Worm (Caenorhabditis elegans) whole organism, L4 larva: Measurements from ENCODE around the gene samp-1.

Experiments used
- D1046.2 ChIP-seq: fragments of 200-800 bp; sonication (Bioruptor generic); IDR thresholded peaks from 2 replicates; pipeline ENCODE4 v1.3.6; 2022; ENCODE audit warnings: missing genetic modification characterization, missing compliant biosample characterization
- F26F4.8 ChIP-seq: fragments of 200-800 bp; sonication (Bioruptor generic); conservative IDR thresholded peaks from 2 replicates; pipeline ENCODE4 v1.3.6; 2022; ENCODE audit warnings: missing genetic modification characterization, missing compliant biosample characterization
- F44E2.7 ChIP-seq: fragments of 200-800 bp; sonication (Bioruptor generic); IDR thresholded peaks from 2 replicates; pipeline ENCODE4 v2.1.2; 2022; ENCODE audit warnings: missing genetic modification characterization, missing compliant biosample characterization
- T20F7.1 ChIP-seq: fragments of 200-800 bp; sonication (Bioruptor generic); optimal IDR thresholded peaks from 2 replicates; lab custom pipeline; 2018; ENCODE audit warnings: mild to moderate bottlenecking, missing genetic modification characterization, missing compliant biosample characterization
- Y105C5A.15 ChIP-seq: fragments of 200-800 bp; sonication (Bioruptor generic); IDR thresholded peaks from 2 replicates; pipeline ENCODE4 v1.3.6; 2022; ENCODE audit warnings: missing genetic modification characterization, missing compliant biosample characterization
- Y48G9A.11 ChIP-seq: fragments of 200-800 bp; sonication (Bioruptor generic); IDR thresholded peaks from 2 replicates; pipeline ENCODE4 v1.3.6; 2022; ENCODE audit warnings: missing genetic modification reagents, missing genetic modification characterization, missing compliant biosample characterization
- aha-1 ChIP-seq: fragments of 150-350 bp; peaks from one replicate; lab custom pipeline; 2014; ENCODE audit warnings: missing biosample characterization, missing genetic modification characterization
- ama-1 ChIP-seq: fragments of 150-350 bp; optimal IDR thresholded peaks from 2 replicates; lab custom pipeline; 2014; ENCODE audit warnings: inconsistent platforms, mixed read lengths
- ceh-20 ChIP-seq: fragments of 200-800 bp; sonication (Bioruptor generic); IDR thresholded peaks from 2 replicates; pipeline ENCODE4 v1.3.6; 2022; ENCODE audit warnings: missing genetic modification reagents, missing genetic modification characterization, missing compliant biosample characterization
- ceh-32 ChIP-seq: sonication (generic microtip); optimal IDR thresholded peaks from 2 replicates; lab custom pipeline; 2016; ENCODE audit warnings: mild to moderate bottlenecking, missing genetic modification characterization, missing compliant biosample characterization; ENCODE audit not compliant: poor library complexity
- ceh-44 ChIP-seq: fragments of 200-800 bp; sonication (Bioruptor generic); IDR thresholded peaks from 2 replicates; pipeline ENCODE4 v1.3.6; 2022; ENCODE audit warnings: missing genetic modification reagents, missing genetic modification characterization, missing compliant biosample characterization
- ceh-62 ChIP-seq: sonication (generic microtip); optimal IDR thresholded peaks from 2 replicates; lab custom pipeline; 2017; ENCODE audit warnings: missing biosample characterization, missing genetic modification characterization
- ces-1 ChIP-seq: fragments of 150-350 bp; sonication (generic microtip); optimal IDR thresholded peaks from 4 replicates; lab custom pipeline; 2014; ENCODE audit warnings: missing biosample characterization, missing genetic modification reagents, missing genetic modification characterization
- daf-16 ChIP-seq, 3 experiments: sonication (generic microtip); optimal IDR thresholded peaks; 2 replicates each; lab custom pipeline; 2016 to 2017; ENCODE audit warnings: missing genetic modification characterization in 3 of 3, missing genetic modification reagents in 3 of 3, mild to moderate bottlenecking in 2 of 3, missing compliant biosample characterization in 2 of 3, missing biosample characterization in 1 of 3, moderate library complexity in 1 of 3
- daf-19 ChIP-seq: fragments of 200-800 bp; sonication (Bioruptor generic); conservative IDR thresholded peaks from 2 replicates; pipeline ENCODE4 v1.3.6; 2022; ENCODE audit warnings: missing genetic modification characterization, missing compliant biosample characterization
- daf-8 ChIP-seq: fragments of 200-800 bp; sonication (Bioruptor generic); IDR thresholded peaks from 2 replicates; pipeline ENCODE4 v1.3.6; 2022; ENCODE audit warnings: missing genetic modification characterization, missing compliant biosample characterization
- dmd-8 ChIP-seq: fragments of 200-800 bp; sonication (Bioruptor generic); IDR thresholded peaks from 2 replicates; pipeline ENCODE4 v1.3.6; 2022; ENCODE audit warnings: missing genetic modification characterization, missing compliant biosample characterization
- dpl-1 ChIP-seq: fragments of 150-350 bp; optimal IDR thresholded peaks from 2 replicates; lab custom pipeline; 2014; ENCODE audit warnings: missing biosample characterization, missing genetic modification reagents, missing genetic modification characterization
- fos-1 ChIP-seq: fragments of 150-350 bp; optimal IDR thresholded peaks from 2 replicates; lab custom pipeline; 2014; ENCODE audit warnings: missing biosample characterization, missing genetic modification characterization
- hlh-11 ChIP-seq: fragments of 200-800 bp; sonication (Bioruptor generic); optimal IDR thresholded peaks from 2 replicates; lab custom pipeline; 2018; ENCODE audit warnings: mild to moderate bottlenecking, missing genetic modification characterization, missing compliant biosample characterization
- hlh-30 ChIP-seq: sonication (generic microtip); optimal IDR thresholded peaks from 2 replicates; lab custom pipeline; 2017; ENCODE audit warnings: antibody characterized with exemption, mild to moderate bottlenecking, missing genetic modification characterization, missing compliant biosample characterization; ENCODE audit not compliant: insufficient read depth
- hmg-1.1 ChIP-seq: fragments of 200-800 bp; sonication (Bioruptor generic); IDR thresholded peaks from 2 replicates; pipeline ENCODE4 v1.3.6; 2022; ENCODE audit warnings: missing genetic modification reagents, missing genetic modification characterization, missing compliant biosample characterization
- jun-1 ChIP-seq: fragments of 150-350 bp; optimal IDR thresholded peaks from 2 replicates; lab custom pipeline; 2014; ENCODE audit warnings: missing biosample characterization, missing genetic modification reagents, missing genetic modification characterization
- lim-7 ChIP-seq: fragments of 200-800 bp; sonication (Bioruptor generic); IDR thresholded peaks from 2 replicates; pipeline ENCODE4 v1.3.6; 2022; ENCODE audit warnings: missing genetic modification characterization, missing compliant biosample characterization
- lin-1 ChIP-seq: fragments of 200-800 bp; sonication (Bioruptor generic); IDR thresholded peaks from 2 replicates; pipeline ENCODE4 v1.3.6; 2022; ENCODE audit warnings: missing genetic modification reagents, missing genetic modification characterization, missing compliant biosample characterization
- lin-15B ChIP-seq: fragments of 150-350 bp; sonication (generic microtip); optimal IDR thresholded peaks from 3 replicates; lab custom pipeline; 2014; ENCODE audit warnings: missing biosample characterization, missing genetic modification characterization
- lin-29 ChIP-seq: fragments of 200-800 bp; sonication (Bioruptor generic); IDR thresholded peaks from 2 replicates; pipeline ENCODE4 v1.3.6; 2022; ENCODE audit warnings: missing genetic modification reagents, missing genetic modification characterization, missing compliant biosample characterization
- lin-39 ChIP-seq: fragments of 150-350 bp; optimal IDR thresholded peaks from 2 replicates; lab custom pipeline; 2014; ENCODE audit warnings: missing biosample characterization, missing genetic modification reagents, missing genetic modification characterization
- lir-3 ChIP-seq: sonication (generic microtip); optimal IDR thresholded peaks from 2 replicates; lab custom pipeline; 2016; ENCODE audit warnings: mild to moderate bottlenecking, missing genetic modification characterization, missing compliant biosample characterization
- lsy-2 ChIP-seq, 2 experiments: fragments of 150-350 bp in 1 of 2; sonication (generic microtip) in 1 of 2; optimal IDR thresholded peaks; 2 replicates each; lab custom pipeline; 2014 to 2017; ENCODE audit warnings: missing biosample characterization in 2 of 2, missing genetic modification characterization in 2 of 2
- mdl-1 ChIP-seq, 2 experiments: fragments of 150-350 bp in 1 of 2; sonication (generic microtip) in 1 of 2; optimal IDR thresholded peaks; 2 replicates each; lab custom pipeline; 2014 to 2017; ENCODE audit warnings: missing biosample characterization in 2 of 2, missing genetic modification characterization in 2 of 2
- mdt-29 ChIP-seq: fragments of 200-800 bp; sonication (Bioruptor generic); IDR thresholded peaks from 2 replicates; pipeline ENCODE4 v1.3.6; 2022; ENCODE audit warnings: missing genetic modification reagents, missing genetic modification characterization, missing compliant biosample characterization
- mep-1 ChIP-seq: fragments of 150-350 bp; sonication (generic microtip); optimal IDR thresholded peaks from 3 replicates; lab custom pipeline; 2014; ENCODE audit warnings: missing biosample characterization, missing genetic modification characterization
- mxl-2 ChIP-seq: fragments of 200-800 bp; sonication (Bioruptor generic); conservative IDR thresholded peaks from 2 replicates; pipeline ENCODE4 v1.3.6; 2022; ENCODE audit warnings: missing genetic modification reagents, missing genetic modification characterization, missing compliant biosample characterization
- nhr-11 ChIP-seq: fragments of 150-350 bp; optimal IDR thresholded peaks from 2 replicates; lab custom pipeline; 2014; ENCODE audit warnings: missing biosample characterization, missing genetic modification characterization
- nhr-28 ChIP-seq: fragments of 150-350 bp; optimal IDR thresholded peaks from 2 replicates; lab custom pipeline; 2014; ENCODE audit warnings: missing biosample characterization, missing genetic modification characterization
- nhr-42 ChIP-seq: fragments of 200-800 bp; sonication (Bioruptor generic); IDR thresholded peaks from 2 replicates; pipeline ENCODE4 v1.3.6; 2022; ENCODE audit warnings: missing genetic modification characterization, missing compliant biosample characterization
- nhr-48 ChIP-seq: sonication (generic microtip); optimal IDR thresholded peaks from 2 replicates; lab custom pipeline; 2016; ENCODE audit warnings: mild to moderate bottlenecking, missing genetic modification characterization, missing compliant biosample characterization
- nhr-77 ChIP-seq: fragments of 150-350 bp; optimal IDR thresholded peaks from 2 replicates; lab custom pipeline; 2014; ENCODE audit warnings: missing biosample characterization, missing genetic modification characterization
- php-3 ChIP-seq: fragments of 200-800 bp; sonication (Bioruptor generic); IDR thresholded peaks from 2 replicates; pipeline ENCODE4 v1.3.6; 2022; ENCODE audit warnings: missing genetic modification reagents, missing genetic modification characterization, missing compliant biosample characterization
- rbr-2 ChIP-seq: sonication (generic microtip); optimal IDR thresholded peaks from 2 replicates; lab custom pipeline; 2016; ENCODE audit warnings: missing genotype, missing genetic modification characterization, missing compliant biosample characterization
- snpc-1.2 ChIP-seq: fragments of 200-800 bp; sonication (Bioruptor generic); IDR thresholded peaks from 2 replicates; pipeline ENCODE4 v1.3.6; 2022; ENCODE audit warnings: missing genetic modification reagents, missing genetic modification characterization, missing compliant biosample characterization
- snpc-4 ChIP-seq: fragments of 150-350 bp; optimal IDR thresholded peaks from 2 replicates; lab custom pipeline; 2014; ENCODE audit warnings: missing biosample characterization, missing genetic modification characterization
- spr-3 ChIP-seq: fragments of 200-800 bp; sonication (Bioruptor generic); optimal IDR thresholded peaks from 2 replicates; lab custom pipeline; 2018; ENCODE audit warnings: mild to moderate bottlenecking, missing genetic modification characterization, missing compliant biosample characterization
- tag-97 ChIP-seq: fragments of 200-800 bp; sonication (Bioruptor generic); IDR thresholded peaks from 2 replicates; pipeline ENCODE4 v1.3.6; 2022; ENCODE audit warnings: missing genetic modification characterization, missing compliant biosample characterization
- tra-1 ChIP-seq: fragments of 200-800 bp; sonication (Bioruptor generic); IDR thresholded peaks from 2 replicates; pipeline ENCODE4 v1.3.6; 2022; ENCODE audit warnings: missing genetic modification reagents, missing genetic modification characterization, missing compliant biosample characterization
- unc-62 ChIP-seq, 3 experiments: fragments of 150-350 bp in 1 of 3; sonication (generic microtip); optimal IDR thresholded peaks in 2 of 3; peaks in 1 of 3; 1 replicate in 1 of 3; 2 replicates in 2 of 3; lab custom pipeline; 2014 to 2017; ENCODE audit warnings: missing biosample characterization in 3 of 3, missing genetic modification characterization in 3 of 3, missing genetic modification reagents in 3 of 3, missing genotype in 1 of 3
- zag-1 ChIP-seq: fragments of 150-350 bp; optimal IDR thresholded peaks from 2 replicates; lab custom pipeline; 2014; ENCODE audit warnings: missing biosample characterization, missing genetic modification characterization
- zfp-3 ChIP-seq: fragments of 200-800 bp; sonication (Bioruptor generic); conservative IDR thresholded peaks from 2 replicates; pipeline ENCODE4 v1.3.6; 2022; ENCODE audit warnings: missing genetic modification reagents, missing genetic modification characterization, missing compliant biosample characterization
- zip-11 ChIP-seq: fragments of 200-800 bp; sonication (Bioruptor generic); IDR thresholded peaks from 2 replicates; pipeline ENCODE4 v1.3.6; 2022; ENCODE audit warnings: missing genetic modification characterization, missing compliant biosample characterization
- ztf-11 ChIP-seq: fragments of 150-350 bp; optimal IDR thresholded peaks from 2 replicates; lab custom pipeline; 2014; ENCODE audit warnings: missing biosample characterization, missing genetic modification characterization

The samp-1 gene

DNA sequence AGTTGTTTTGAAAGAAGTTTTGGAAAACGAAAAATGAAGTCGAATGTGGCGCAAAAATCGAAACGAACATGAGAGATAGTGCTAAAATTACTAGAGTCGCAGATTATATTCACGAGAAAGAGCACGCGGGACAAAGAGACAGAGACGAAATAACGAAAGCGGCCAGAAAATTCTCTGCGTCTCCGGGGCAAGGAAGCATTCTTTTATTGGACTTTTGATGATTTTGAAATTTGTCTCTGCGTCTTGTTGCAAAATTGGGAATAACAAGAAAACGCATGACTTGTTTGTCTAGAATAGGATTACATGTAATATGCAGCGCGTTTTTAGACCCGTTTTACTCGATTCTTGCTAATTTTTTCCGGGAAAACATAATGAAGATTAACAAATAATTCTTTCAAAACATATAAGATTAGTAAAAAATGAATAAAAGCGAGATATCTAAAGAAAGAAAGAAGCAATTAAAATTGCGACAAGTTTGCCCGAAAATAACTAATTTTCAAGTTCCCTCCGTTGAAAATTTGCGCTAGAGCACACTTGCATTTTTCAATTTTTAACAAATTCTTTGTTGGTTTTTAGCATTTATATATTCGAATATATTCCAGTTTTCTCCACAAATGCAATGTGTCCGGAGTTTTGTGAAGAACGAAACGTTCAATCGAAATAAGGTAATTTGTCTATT, 45.3 kb downstream of the samp-1 start, which contains the start of the genes B0491.6 and pigm-1 (continued):
- TF ChIP-seq lin-1 (GFP tag; lab: Robert Waterston, UW): no peak
- no peak for TF ChIP-seq daf-16 (GFP tag; optimal IDR thresholded peaks at IDR 0.05; lab: Kevin White, UChicago)
- peak; percentile 48 for TF ChIP-seq daf-16 (tag; optimal IDR thresholded peaks at IDR 0.05; lab: Kevin White, UChicago)
- TF ChIP-seq unc-62 (GFP tag; optimal IDR thresholded peaks at IDR 0.05 in 1 of 2; lab: Kevin White, UChicago): peak in 1 of 2 experiments; percentile 83
- no peak for TF ChIP-seq unc-62 (tag; optimal IDR thresholded peaks at IDR 0.05; lab: Kevin White, UChicago)
- no peak for TF ChIP-seq D1046.2 (GFP tag; lab: Robert Waterston, UW)
- no peak for TF ChIP-seq nhr-42
- TF ChIP-seq nhr-48: peak; percentile 16
- TF ChIP-seq php-3 (GFP tag; lab: Robert Waterston, UW): no peak
- no peak for TF ChIP-seq lin-15B (tag; lab: Kevin White, UChicago)
- TF ChIP-seq ama-1 (lab: Kevin White, UChicago): no peak
- peak in 1 of 2 experiments; percentile 56 for TF ChIP-seq mdl-1 (tag; optimal IDR thresholded peaks at IDR 0.05; lab: Kevin White, UChicago)
- TF ChIP-seq fos-1 (tag; lab: Kevin White, UChicago): no peak
- TF ChIP-seq lsy-2 (tag; optimal IDR thresholded peaks at IDR 0.05; lab: Kevin White, UChicago): peak; percentile 39 to 82
- TF ChIP-seq ceh-20 (GFP tag; lab: Robert Waterston, UW): no peak
- no peak for TF ChIP-seq lin-39 (tag; lab: Kevin White, UChicago)
- no peak for TF ChIP-seq mdt-29 (GFP tag; lab: Robert Waterston, UW)
- TF ChIP-seq Y105C5A.15 (GFP tag; lab: Robert Waterston, UW): no peak
- no peak for TF ChIP-seq lir-3 (tag; lab: Kevin White, UChicago)
- TF ChIP-seq hlh-30 (tag; lab: Kevin White, UChicago): peak; percentile 90
- TF ChIP-seq jun-1 (tag; lab: Kevin White, UChicago): no peak
- no peak for TF ChIP-seq ceh-32 (tag; lab: Kevin White, UChicago)
- no peak for TF ChIP-seq snpc-4 (tag; lab: Kevin White, UChicago)
- TF ChIP-seq mep-1 (tag; lab: Kevin White, UChicago): peak; percentile 71
- TF ChIP-seq aha-1: no peak
- TF ChIP-seq zag-1 (tag; lab: Kevin White, UChicago): no peak
- no peak for TF ChIP-seq lim-7 (GFP tag; lab: Robert Waterston, UW)
- TF ChIP-seq ztf-11 (tag; lab: Kevin White, UChicago): no peak
- no peak for TF ChIP-seq daf-8 (GFP tag; lab: Robert Waterston, UW)
- TF ChIP-seq rbr-2 (tag; lab: Kevin White, UChicago): peak; percentile 62
- no peak for TF ChIP-seq tag-97 (GFP tag; lab: Robert Waterston, UW)
- no peak for TF ChIP-seq zfp-3 (GFP tag; lab: Robert Waterston, UW)
- no peak for TF ChIP-seq daf-19 (GFP tag; lab: Robert Waterston, UW)
- TF ChIP-seq hlh-11 (tag; lab: Kevin White, UChicago): peak; percentile 70
- TF ChIP-seq F44E2.7 (GFP tag; lab: Robert Waterston, UW): no peak
- TF ChIP-seq dpl-1: peak; percentile 77
- no peak for TF ChIP-seq nhr-77 (tag; lab: Kevin White, UChicago)
- TF ChIP-seq spr-3 (GFP tag; lab: Kevin White, UChicago): no peak
- TF ChIP-seq ceh-62 (tag; lab: Kevin White, UChicago): no peak
- peak; percentile 52 for TF ChIP-seq nhr-11
- TF ChIP-seq ceh-44 (GFP tag; lab: Robert Waterston, UW): no peak
- TF ChIP-seq mxl-2 (GFP tag; lab: Robert Waterston, UW): no peak
- TF ChIP-seq F26F4.8 (GFP tag; lab: Robert Waterston, UW): no peak
- TF ChIP-seq snpc-1.2: no peak
- no peak; the same call in 1 of the 2 replicates for TF ChIP-seq hmg-1.1 (GFP tag; lab: Robert Waterston, UW)
- TF ChIP-seq T20F7.1 (GFP tag; lab: Kevin White, UChicago): peak; percentile 71
- no peak for TF ChIP-seq dmd-8 (GFP tag; lab: Robert Waterston, UW)
- TF ChIP-seq ces-1 (GFP tag; lab: Kevin White, UChicago): peak; percentile 63
- no peak for TF ChIP-seq Y48G9A.11 (GFP tag; lab: Robert Waterston, UW)
- no peak for TF ChIP-seq tra-1 (GFP tag; lab: Robert Waterston, UW)
- no peak for TF ChIP-seq zip-11 (GFP tag; lab: Robert Waterston, UW)
- TF ChIP-seq lin-29 (GFP tag; lab: Robert Waterston, UW): no peak
- TF ChIP-seq nhr-28 (tag; lab: Kevin White, UChicago): peak; percentile 15
